Fruit fly (Drosophila melanogaster) S2 (cell line): ENCODE measurements around the gene CCHa1.

Experiments used
- CG8478 ChIP-seq: fragments of >200 bp; optimal IDR thresholded peaks from 2 replicates; lab custom pipeline; 2018
- CTCF ChIP-seq, 2 experiments: fragments of >200 bp; optimal IDR thresholded peaks; 2 replicates each; lab custom pipeline; 2018

dm6 chr3R:14065241-14065640 is 31.4 kb downstream of the CCHa1 start:
- TF ChIP-seq CG8478 (lab: Kevin White, UChicago) (no peak), CTCF (optimal IDR thresholded peaks at IDR 0.05; lab: Kevin White, UChicago) (no peak)
